Comparison of ENCODE assay signal across 2 worm cellular contexts in the genomic region with DNA sequence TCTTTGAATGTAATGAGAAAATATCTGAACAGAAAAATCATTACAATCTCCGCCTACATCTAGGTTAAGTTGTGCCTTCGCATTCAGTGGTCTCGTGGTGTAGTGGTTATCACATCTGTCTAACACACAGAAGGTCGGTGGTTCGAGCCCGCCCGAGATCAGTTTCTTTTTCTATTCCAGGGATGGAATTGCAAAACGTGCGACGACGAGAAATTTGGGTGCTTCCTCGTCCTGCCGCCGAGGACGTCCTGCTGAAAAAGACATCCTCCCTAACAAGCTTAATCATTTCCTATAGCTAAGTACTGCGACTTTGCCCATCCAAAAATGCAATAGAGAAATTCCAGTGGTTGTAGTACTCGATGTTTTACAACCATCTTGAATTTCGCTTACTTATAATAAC.
TF ChIP-seq lines count a peak whose summit lies in the region.

No protein-coding gene starts in this region.

TF ChIP-seq in whole organism, L2 larva, 48 proteins besides CTCF, POLR2A, EP300 and RAD21 (continued from another document):
- no peak for TF ChIP-seq aly-2 (tag; optimal IDR thresholded peaks at IDR 0.05; lab: Kevin White, UChicago)
- peak; percentile 20 for TF ChIP-seq nhr-129 (tag; optimal IDR thresholded peaks at IDR 0.05; lab: Kevin White, UChicago)
- TF ChIP-seq ztf-1 (GFP tag; conservative IDR thresholded peaks at IDR 0.05; lab: Robert Waterston, UW): no peak
- TF ChIP-seq peb-1 (tag; optimal IDR thresholded peaks at IDR 0.05; lab: Kevin White, UChicago): no peak
- no peak for TF ChIP-seq blmp-1 (tag; optimal IDR thresholded peaks at IDR 0.05; lab: Kevin White, UChicago; ENCODE audit: insufficient read depth)
- TF ChIP-seq mdl-1 (tag; optimal IDR thresholded peaks at IDR 0.05; lab: Kevin White, UChicago): no peak
- TF ChIP-seq F13H6.1 (tag; optimal IDR thresholded peaks at IDR 0.05; lab: Kevin White, UChicago): no peak
- no peak for TF ChIP-seq gmeb-1 (tag; optimal IDR thresholded peaks at IDR 0.05; lab: Kevin White, UChicago)
- no peak for TF ChIP-seq elt-3 (tag; optimal IDR thresholded peaks at IDR 0.05; lab: Kevin White, UChicago)
- TF ChIP-seq sma-3 (GFP tag; optimal IDR thresholded peaks at IDR 0.05; lab: Kevin White, UChicago): peak; percentile 35

TF ChIP-seq in whole organism, L4 larva, 104 proteins besides CTCF, POLR2A, EP300 and RAD21 (continued from another document):
- TF ChIP-seq mdl-1 (tag; optimal IDR thresholded peaks at IDR 0.05; lab: Kevin White, UChicago) (no peak), hlh-11 (tag; optimal IDR thresholded peaks at IDR 0.05; lab: Kevin White, UChicago) (peak; percentile 24), pqm-1 (tag; optimal IDR thresholded peaks at IDR 0.05; lab: Kevin White, UChicago) (no peak), lin-1 (GFP tag; IDR thresholded peaks at IDR 0.05; lab: Robert Waterston, UW) (peak; percentile 52; the same call in 1 of the 2 replicates), vab-7 (GFP tag; IDR thresholded peaks at IDR 0.05; lab: Robert Waterston, UW) (0 out of 2 replicates have a peak, but pooled peaks have one; percentile 26), nhr-76 (tag; optimal IDR thresholded peaks at IDR 0.05; lab: Kevin White, UChicago) (no peak), pha-4 (GFP tag; IDR thresholded peaks at IDR 0.05; lab: Robert Waterston, UW) (no peak), pha-4 (tag; optimal IDR thresholded peaks at IDR 0.05; lab: Kevin White, UChicago) (no peak), lim-7 (GFP tag; IDR thresholded peaks at IDR 0.05; lab: Robert Waterston, UW) (peak; percentile 55; the same call in 1 of the 2 replicates)
TF ChIP-seq in whole organism, L4 larva: peak in this region for 17.
